Worm (Caenorhabditis elegans): ENCODE data around the gene ugt-50.

DNA sequence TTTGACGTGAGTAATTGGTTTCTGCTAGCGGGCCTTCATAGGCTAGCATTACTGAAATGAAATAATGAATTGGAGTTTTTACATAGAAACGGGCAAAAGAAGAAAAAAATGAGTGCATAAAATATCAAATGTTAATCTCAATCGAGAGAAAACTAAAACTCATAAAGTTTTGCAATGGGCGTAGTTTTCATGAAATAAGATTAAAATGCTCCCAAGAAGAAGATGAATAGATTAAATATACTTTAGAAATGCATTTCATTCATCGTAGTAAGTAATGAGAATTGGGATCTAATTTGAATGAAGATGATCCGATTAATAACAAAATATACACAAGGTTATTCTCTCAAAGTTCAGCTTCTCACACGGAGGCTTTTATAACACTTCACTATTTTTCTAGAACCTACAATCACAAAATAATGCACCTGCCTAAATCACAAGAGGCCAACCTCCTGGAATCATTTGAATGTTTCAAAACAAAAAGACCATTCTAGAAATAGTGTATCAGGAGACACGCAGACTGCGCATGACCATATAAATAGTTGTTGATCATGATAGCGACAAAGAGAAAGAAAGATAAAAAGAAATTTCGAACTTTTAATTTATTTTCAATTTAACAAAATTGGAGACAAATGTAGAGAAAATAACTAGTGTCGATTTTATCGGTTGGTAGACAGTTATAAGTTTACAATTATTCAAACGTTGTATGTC lies 23.4 kb upstream of the ugt-50 start, which contains the start of gene nhr-17:
- TF ChIP-seq W03F9.2 (tag; optimal IDR thresholded peaks at IDR 0.05) (no peak), dao-5 (tag; optimal IDR thresholded peaks at IDR 0.05) (no peak), him-1 (tag; optimal IDR thresholded peaks at IDR 0.05) (no peak)
